Worm (Caenorhabditis elegans): ENCODE measurements around the gene spat-3.

DNA sequence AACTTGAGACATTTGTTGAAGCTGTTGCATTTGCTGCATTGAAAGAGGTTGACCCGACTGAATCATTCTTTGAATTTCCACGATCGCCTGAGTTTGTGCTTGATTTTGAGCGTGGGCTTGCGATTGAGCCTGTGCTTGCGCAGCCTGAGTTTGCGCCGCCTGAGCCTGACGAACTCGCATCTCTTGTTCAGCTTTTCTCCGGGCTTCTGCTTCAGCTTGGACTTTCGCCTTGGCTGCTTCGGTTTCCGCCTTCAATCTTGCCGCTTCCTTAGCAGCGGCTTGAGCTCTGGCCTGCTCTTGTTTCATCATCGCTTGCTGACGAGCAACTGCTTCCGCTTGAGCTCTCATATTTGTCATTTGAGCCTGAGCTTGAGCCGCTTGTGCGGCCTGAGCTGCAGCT lies 8.3 kb downstream of the spat-3 start:
- TF ChIP-seq nhr-76 (tag; optimal IDR thresholded peaks at IDR 0.05) (no peak), lsy-2 (tag; optimal IDR thresholded peaks at IDR 0.05) (no peak), nhr-237 (tag; optimal IDR thresholded peaks at IDR 0.05) (no peak), lin-32 (GFP tag; optimal IDR thresholded peaks at IDR 0.05) (no peak), sptf-1 (tag; optimal IDR thresholded peaks at IDR 0.05) (no peak), nhr-28 (tag; optimal IDR thresholded peaks at IDR 0.05) (no peak), blmp-1 (tag; optimal IDR thresholded peaks at IDR 0.05) (no peak)
